Fruit fly (Drosophila melanogaster) whole organism, embryonic: ENCODE results near the gene CG7781.
A peak's percentile ranks its signal among the peaks of the same experiment; 100 is the strongest.

ENCODE experiments used
- B-H2 ChIP-seq: fragments of 200-800 bp; sonication (Bioruptor generic); optimal IDR thresholded peaks from 2 replicates; lab custom pipeline; 2018; ENCODE audit warnings: missing biosample characterization, mild to moderate bottlenecking, missing genetic modification characterization
- BEAF-32 ChIP-seq: fragments of 200-800 bp; sonication (Bioruptor generic); optimal IDR thresholded peaks from 3 replicates; lab custom pipeline; 2017; ENCODE audit warnings: missing biosample characterization, missing genetic modification characterization, mild to moderate bottlenecking, moderate library complexity, missing genetic modification reagents
- Blimp-1 ChIP-seq: fragments of 200-800 bp; sonication (Bioruptor generic); optimal IDR thresholded peaks from 3 replicates; lab custom pipeline; 2018; ENCODE audit warnings: missing biosample characterization, missing genetic modification characterization, mild to moderate bottlenecking, moderate library complexity, missing genetic modification reagents
- C15 ChIP-seq: fragments of 200-800 bp; sonication (Bioruptor generic); IDR thresholded peaks from 3 replicates; pipeline ENCODE4 v1.3.6; 2022; ENCODE audit warnings: missing biosample characterization, missing genetic modification characterization
- CG11456 ChIP-seq: fragments of 200-800 bp; sonication (Bioruptor generic); IDR thresholded peaks from 3 replicates; pipeline ENCODE4 v1.3.6; 2022; ENCODE audit warnings: missing biosample characterization, missing genetic modification characterization
- CG13894 ChIP-seq: fragments of 200-800 bp; sonication (Bioruptor generic); optimal IDR thresholded peaks from 3 replicates; lab custom pipeline; 2018; ENCODE audit warnings: missing biosample characterization, mild to moderate bottlenecking, missing genetic modification characterization, moderate library complexity
- CG14014 ChIP-seq: fragments of 200-800 bp; sonication (Bioruptor generic); IDR thresholded peaks from 2 replicates; pipeline ENCODE4 v1.3.6; 2022; ENCODE audit warnings: missing biosample characterization, missing genetic modification characterization
- CG1529 ChIP-seq: fragments of 200-800 bp; sonication (Bioruptor generic); optimal IDR thresholded peaks from 3 replicates; lab custom pipeline; 2018; ENCODE audit warnings: missing biosample characterization, missing genetic modification characterization
- CG15514 ChIP-seq: fragments of 200-800 bp; sonication (Bioruptor generic); optimal IDR thresholded peaks from 3 replicates; lab custom pipeline; 2017; ENCODE audit warnings: missing biosample characterization, missing genetic modification characterization, mild to moderate bottlenecking, moderate library complexity, missing genetic modification reagents
- CG2116 ChIP-seq: fragments of 200-800 bp; sonication (Bioruptor generic); optimal IDR thresholded peaks from 3 replicates; lab custom pipeline; 2018; ENCODE audit warnings: missing biosample characterization, mild to moderate bottlenecking, missing genetic modification characterization
- CG2129 ChIP-seq: fragments of 200-800 bp; sonication (Bioruptor generic); IDR thresholded peaks from 2 replicates; pipeline ENCODE4 v1.3.6; 2022; ENCODE audit warnings: missing biosample characterization, missing genetic modification characterization; ENCODE audit not compliant: partially characterized antibody
- CG2712 ChIP-seq: fragments of 200-800 bp; optimal IDR thresholded peaks from 3 replicates; lab custom pipeline; 2019; ENCODE audit warnings: missing biosample characterization, mild to moderate bottlenecking, missing genetic modification characterization, moderate library complexity
- CG3065 ChIP-seq: fragments of 200-800 bp; sonication (Bioruptor generic); optimal IDR thresholded peaks from 2 replicates; lab custom pipeline; 2016; ENCODE audit warnings: missing biosample characterization, missing genetic modification characterization
- CG3281 ChIP-seq: fragments of 200-800 bp; sonication (Bioruptor generic); optimal IDR thresholded peaks from 3 replicates; lab custom pipeline; 2017; ENCODE audit warnings: missing biosample characterization, mild to moderate bottlenecking, missing genetic modification characterization
- CG33557 ChIP-seq: fragments of 200-800 bp; sonication (Bioruptor generic); optimal IDR thresholded peaks from 2 replicates; lab custom pipeline; 2019; ENCODE audit warnings: missing biosample characterization, mild to moderate bottlenecking, missing genetic modification characterization, moderate library complexity
- CG34376 ChIP-seq: fragments of 200-800 bp; sonication (Bioruptor generic); optimal IDR thresholded peaks from 2 replicates; lab custom pipeline; 2018; ENCODE audit warnings: missing biosample characterization, mild to moderate bottlenecking, missing genetic modification characterization
- CG3838 ChIP-seq: fragments of 200-800 bp; sonication (Bioruptor generic); optimal IDR thresholded peaks from 3 replicates; lab custom pipeline; 2016; ENCODE audit warnings: missing biosample characterization, missing genetic modification characterization
- CG42726 ChIP-seq: fragments of 200-800 bp; sonication (Bioruptor generic); IDR thresholded peaks from 2 replicates; pipeline ENCODE4 v1.3.6; 2022; ENCODE audit warnings: missing biosample characterization, missing genetic modification characterization; ENCODE audit not compliant: partially characterized antibody
- CG4617 ChIP-seq: fragments of 200-800 bp; sonication (Bioruptor generic); optimal IDR thresholded peaks from 3 replicates; lab custom pipeline; 2016; ENCODE audit warnings: missing biosample characterization, missing genetic modification characterization, borderline replicate concordance
- CG8359 ChIP-seq: fragments of 200-800 bp; sonication (Bioruptor generic); optimal IDR thresholded peaks from 2 replicates; lab custom pipeline; 2017; ENCODE audit warnings: missing biosample characterization, mild to moderate bottlenecking, missing genetic modification characterization, borderline replicate concordance
- CG8765 ChIP-seq: fragments of 200-800 bp; sonication (Bioruptor generic); IDR thresholded peaks from 2 replicates; pipeline ENCODE4 v1.3.6; 2022; ENCODE audit warnings: missing biosample characterization, missing genetic modification characterization
- CoRest ChIP-seq: fragments of 200-800 bp; sonication (Bioruptor generic); optimal IDR thresholded peaks from 3 replicates; lab custom pipeline; 2018; ENCODE audit warnings: missing biosample characterization, mild to moderate bottlenecking, missing genetic modification characterization, moderate library complexity
- Dll ChIP-seq: fragments of 200-800 bp; sonication (Bioruptor generic); IDR thresholded peaks from 4 replicates; pipeline ENCODE4 v1.3.6; 2022; ENCODE audit warnings: missing biosample characterization, missing genetic modification characterization; ENCODE audit not compliant: partially characterized antibody
- Dref ChIP-seq: fragments of 200-800 bp; sonication (Bioruptor generic); IDR thresholded peaks from 2 replicates; pipeline ENCODE4 v1.3.6; 2022; ENCODE audit warnings: missing biosample characterization, missing genetic modification characterization
- E2f2 ChIP-seq: fragments of 200-800 bp; sonication (Bioruptor generic); IDR thresholded peaks from 2 replicates; pipeline ENCODE4 v1.3.6; 2022; ENCODE audit warnings: missing biosample characterization, missing genetic modification characterization
- Fer1 ChIP-seq: fragments of 200-800 bp; sonication (Bioruptor generic); optimal IDR thresholded peaks from 2 replicates; lab custom pipeline; 2017; ENCODE audit warnings: missing biosample characterization, mild to moderate bottlenecking, missing genetic modification characterization
- HLH54F ChIP-seq: fragments of 200-800 bp; sonication (Bioruptor generic); optimal IDR thresholded peaks from 3 replicates; lab custom pipeline; 2016; ENCODE audit warnings: missing biosample characterization, missing genetic modification characterization
- Hmx ChIP-seq: fragments of 200-800 bp; sonication (Bioruptor generic); optimal IDR thresholded peaks from 2 replicates; lab custom pipeline; 2016; ENCODE audit warnings: missing biosample characterization, missing genetic modification characterization
- Hr39 ChIP-seq: fragments of >200 bp; optimal IDR thresholded peaks from 2 replicates; lab custom pipeline; 2017
- MBD-R2 ChIP-seq: fragments of 200-800 bp; sonication (Bioruptor generic); IDR thresholded peaks from 2 replicates; pipeline ENCODE4 v1.3.6; 2022; ENCODE audit warnings: missing biosample characterization, missing genetic modification characterization
- MTF-1 ChIP-seq: fragments of 200-800 bp; sonication (Bioruptor generic); optimal IDR thresholded peaks from 2 replicates; lab custom pipeline; 2018; ENCODE audit warnings: missing biosample characterization, mild to moderate bottlenecking, missing genetic modification characterization, borderline replicate concordance
- Oaz ChIP-seq: fragments of 200-800 bp; sonication (Bioruptor generic); IDR thresholded peaks from 2 replicates; pipeline ENCODE4 v1.3.6; 2022; ENCODE audit warnings: missing biosample characterization, missing genetic modification characterization
- Sin3A ChIP-seq: fragments of >200 bp; optimal IDR thresholded peaks from 2 replicates; lab custom pipeline; 2018
- Ssrp ChIP-seq: fragments of 200-800 bp; sonication (Bioruptor generic); optimal IDR thresholded peaks from 2 replicates; lab custom pipeline; 2018; ENCODE audit warnings: missing biosample characterization, mild to moderate bottlenecking, missing genetic modification characterization, moderate library complexity
- bowl ChIP-seq: fragments of 200-800 bp; sonication (Bioruptor generic); IDR thresholded peaks from 2 replicates; pipeline ENCODE4 v1.3.6; 2022; ENCODE audit warnings: missing biosample characterization, missing genetic modification characterization
- danr ChIP-seq: fragments of 200-800 bp; sonication (Bioruptor generic); IDR thresholded peaks from 2 replicates; pipeline ENCODE4 v1.3.6; 2022; ENCODE audit warnings: missing biosample characterization, missing genetic modification characterization
- dmrt11E ChIP-seq: fragments of 200-800 bp; sonication (Bioruptor generic); optimal IDR thresholded peaks from 3 replicates; lab custom pipeline; 2018; ENCODE audit warnings: missing biosample characterization, mild to moderate bottlenecking, missing genetic modification characterization, moderate library complexity
- eve ChIP-seq, 2 experiments: fragments of >200 bp; optimal IDR thresholded peaks; 2 replicates each; lab custom pipeline; 2017; ENCODE audit warnings: missing biosample characterization in 2 of 2, missing genetic modification characterization in 2 of 2
- gem ChIP-seq: fragments of 200-800 bp; sonication (Bioruptor generic); optimal IDR thresholded peaks from 2 replicates; lab custom pipeline; 2019; ENCODE audit warnings: missing biosample characterization, mild to moderate bottlenecking, missing genetic modification characterization, moderate library complexity
- hkb ChIP-seq, 2 experiments: fragments of 200-800 bp in 1 of 2; fragments of >200 bp in 1 of 2; sonication (Bioruptor generic) in 1 of 2; IDR thresholded peaks in 1 of 2; optimal IDR thresholded peaks in 1 of 2; 2 replicates each; pipeline versions ENCODE4 v1.3.6 to Lab custom; 2017 to 2022; ENCODE audit warnings: missing biosample characterization in 1 of 2, missing genetic modification characterization in 1 of 2
- knrl ChIP-seq: fragments of 200-800 bp; sonication (Bioruptor generic); IDR thresholded peaks from 3 replicates; pipeline ENCODE4 v1.3.6; 2022; ENCODE audit warnings: missing biosample characterization, missing genetic modification characterization; ENCODE audit not compliant: partially characterized antibody
- lilli ChIP-seq: fragments of 200-800 bp; sonication (Bioruptor generic); optimal IDR thresholded peaks from 3 replicates; lab custom pipeline; 2016; ENCODE audit warnings: missing biosample characterization, missing genetic modification characterization
- nau ChIP-seq: fragments of 200-800 bp; sonication (Bioruptor generic); optimal IDR thresholded peaks from 3 replicates; lab custom pipeline; 2017; ENCODE audit warnings: missing biosample characterization, mild to moderate bottlenecking, missing genetic modification characterization, missing genetic modification reagents
- psq ChIP-seq: fragments of 200-800 bp; sonication (Bioruptor generic); optimal IDR thresholded peaks from 2 replicates; lab custom pipeline; 2017; ENCODE audit warnings: missing biosample characterization, missing genetic modification characterization
- shn ChIP-seq: fragments of 200-800 bp; sonication (Bioruptor generic); optimal IDR thresholded peaks from 3 replicates; lab custom pipeline; 2016; ENCODE audit warnings: missing biosample characterization, missing genetic modification characterization
- sisA ChIP-seq: fragments of 200-800 bp; sonication (Bioruptor generic); IDR thresholded peaks from 2 replicates; pipeline ENCODE4 v1.3.6; 2022; ENCODE audit warnings: missing biosample characterization, missing genetic modification characterization
- tna ChIP-seq: fragments of 200-800 bp; sonication (Bioruptor generic); IDR thresholded peaks from 2 replicates; pipeline ENCODE4 v1.3.6; 2022; ENCODE audit warnings: missing biosample characterization, missing genetic modification characterization; ENCODE audit not compliant: partially characterized antibody
- trh ChIP-seq: fragments of 200-800 bp; sonication (Bioruptor generic); optimal IDR thresholded peaks from 2 replicates; lab custom pipeline; 2016; ENCODE audit warnings: missing biosample characterization, missing genetic modification characterization
- unc-4 ChIP-seq: fragments of 200-800 bp; sonication (Bioruptor generic); IDR thresholded peaks from 2 replicates; pipeline ENCODE4 v1.3.6; 2022; ENCODE audit warnings: missing biosample characterization, missing genetic modification characterization; ENCODE audit not compliant: partially characterized antibody
- vnd ChIP-seq: fragments of 200-800 bp; sonication (Bioruptor generic); IDR thresholded peaks from 3 replicates; pipeline ENCODE4 v1.3.6; 2022; ENCODE audit warnings: missing biosample characterization, missing genetic modification characterization; ENCODE audit not compliant: partially characterized antibody
- vvl ChIP-seq: fragments of 200-800 bp; sonication (Bioruptor generic); IDR thresholded peaks from 2 replicates; pipeline ENCODE4 v1.3.6; 2022; ENCODE audit warnings: missing biosample characterization, missing genetic modification characterization

The CG7781 gene

DNA sequence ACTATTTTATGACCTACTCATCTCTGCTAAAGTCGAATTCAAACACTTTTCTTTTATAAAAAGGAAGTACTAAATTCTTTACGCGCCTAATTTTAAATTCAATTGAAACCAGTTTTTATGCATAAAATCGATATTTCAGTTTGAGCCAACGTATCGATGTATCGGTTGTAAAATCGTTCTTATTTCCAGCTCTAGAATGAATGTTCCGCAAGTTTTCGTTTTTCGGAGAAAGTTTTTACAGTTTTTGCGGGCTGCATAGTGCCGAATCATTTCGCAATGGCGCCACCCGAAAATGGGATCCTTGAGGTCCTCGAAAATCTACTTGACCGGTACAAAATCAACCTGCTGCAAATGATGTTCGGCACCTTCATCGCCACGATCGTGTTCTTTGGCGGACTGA lies 19.8 kb downstream of the CG7781 start, which contains the start of gene CG7840 (continued):
- TF ChIP-seq CG1529 (GFP tag; lab: Kevin White, UChicago) (no peak), CG8359 (GFP tag; lab: Kevin White, UChicago) (no peak), dmrt11E (tag; lab: Kevin White, UChicago) (no peak), gem (no peak), CG11456 (GFP tag; lab: Robert Waterston, UW) (no peak), hkb (optimal IDR thresholded peaks at IDR 0.05; lab: Kevin White, UChicago) (no peak), hkb (GFP tag; IDR thresholded peaks at IDR 0.05; lab: Robert Waterston, UW) (no peak), CG2116 (GFP tag; lab: Kevin White, UChicago) (peak; percentile 76), CG34376 (no peak), vvl (GFP tag; lab: Robert Waterston, UW) (peak; percentile 45), CG4617 (GFP tag; lab: Kevin White, UChicago) (no peak), MBD-R2 (GFP tag; lab: Robert Waterston, UW) (peak; percentile 72), Hr39 (no peak), Ssrp (tag; lab: Kevin White, UChicago) (no peak), trh (no peak), CG33557 (GFP tag; lab: Kevin White, UChicago) (no peak), B-H2 (GFP tag; lab: Kevin White, UChicago) (no peak), CG14014 (GFP tag; lab: Robert Waterston, UW) (no peak), CG3838 (GFP tag; lab: Kevin White, UChicago) (no peak), C15 (no peak), CG8765 (GFP tag; lab: Robert Waterston, UW) (no peak), tna (GFP tag; lab: Robert Waterston, UW) (peak; percentile 78), nau (GFP tag; lab: Kevin White, UChicago) (no peak), unc-4 (GFP tag; lab: Robert Waterston, UW) (peak; percentile 95), eve (GFP tag; optimal IDR thresholded peaks at IDR 0.05; lab: Kevin White, UChicago) (no peak), bowl (no peak), danr (GFP tag; lab: Robert Waterston, UW) (no peak), Hmx (GFP tag; lab: Kevin White, UChicago) (no peak), knrl (GFP tag; lab: Robert Waterston, UW) (peak; percentile 85), Sin3A (lab: Kevin White, UChicago) (no peak), Dll (GFP tag; lab: Robert Waterston, UW) (peak; percentile 91), CG2712 (peak; percentile 5), vnd (GFP tag; lab: Robert Waterston, UW) (peak; percentile 67; the same call in 2 of the 3 replicates), sisA (GFP tag; lab: Robert Waterston, UW) (no peak), lilli (no peak), CG3065 (no peak), Dref (peak; percentile 89), CG3281 (no peak), psq (GFP tag; lab: Kevin White, UChicago) (no peak), Fer1 (GFP tag; lab: Kevin White, UChicago) (no peak), shn (GFP tag; lab: Kevin White, UChicago) (no peak), CG13894 (tag; lab: Kevin White, UChicago) (no peak), Blimp-1 (GFP tag; lab: Kevin White, UChicago) (peak; percentile 57), BEAF-32 (peak; percentile 80), CG42726 (peak; percentile 84), HLH54F (GFP tag; lab: Kevin White, UChicago) (no peak), CG2129 (peak; percentile 79), CG15514 (peak; percentile 54), Oaz (no peak), E2f2 (peak; percentile 93), MTF-1 (GFP tag; lab: Kevin White, UChicago) (no peak), CoRest (tag; lab: Kevin White, UChicago) (peak; percentile 3)
